Worm (Caenorhabditis elegans) whole organism, mixed stage, embryonic: ENCODE results near the gene C33A12.4.

Source experiments
- bed-3 ChIP-seq: fragments of 200-800 bp; sonication (Bioruptor generic); optimal IDR thresholded peaks from 3 replicates; lab custom pipeline; 2018; ENCODE audit warnings: mild to moderate bottlenecking, missing genetic modification characterization, moderate library complexity, missing compliant biosample characterization
- ceh-43 ChIP-seq: fragments of 200-800 bp; sonication (Bioruptor generic); optimal IDR thresholded peaks from 2 replicates; lab custom pipeline; 2018; ENCODE audit warnings: mild to moderate bottlenecking, missing genetic modification characterization, moderate library complexity, missing compliant biosample characterization
- ces-1 ChIP-seq: fragments of 150-350 bp; optimal IDR thresholded peaks from 2 replicates; lab custom pipeline; 2014; ENCODE audit warnings: missing biosample characterization, missing genetic modification reagents, missing genetic modification characterization
- elt-1 ChIP-seq: sonication (generic microtip); optimal IDR thresholded peaks from 2 replicates; lab custom pipeline; 2017; ENCODE audit warnings: missing genetic modification characterization, mild to moderate bottlenecking, missing compliant biosample characterization, antibody characterized with exemption, moderate library complexity, borderline replicate concordance; ENCODE audit not compliant: insufficient read depth
- elt-3 ChIP-seq: fragments of 150-350 bp; optimal IDR thresholded peaks from 2 replicates; lab custom pipeline; 2014; ENCODE audit warnings: missing biosample characterization, missing genetic modification characterization
- hlh-1 ChIP-seq: fragments of 150-350 bp; optimal IDR thresholded peaks from 2 replicates; lab custom pipeline; 2014; ENCODE audit warnings: missing biosample characterization, missing genetic modification reagents, missing genetic modification characterization
- lsy-2 ChIP-seq: fragments of 150-350 bp; optimal IDR thresholded peaks from 2 replicates; lab custom pipeline; 2014; ENCODE audit warnings: missing biosample characterization, missing genetic modification characterization
- mab-5 ChIP-seq: fragments of 150-350 bp; optimal IDR thresholded peaks from 2 replicates; lab custom pipeline; 2014; ENCODE audit warnings: missing biosample characterization, missing genetic modification characterization
- mls-2 ChIP-seq: sonication (generic microtip); optimal IDR thresholded peaks from 2 replicates; lab custom pipeline; 2016; ENCODE audit warnings: mild to moderate bottlenecking, missing genetic modification characterization, moderate library complexity, missing compliant biosample characterization
- nhr-237 ChIP-seq: fragments of 150-350 bp; optimal IDR thresholded peaks from 2 replicates; lab custom pipeline; 2014; ENCODE audit warnings: missing biosample characterization, missing genetic modification characterization
- nhr-28 ChIP-seq: fragments of 150-350 bp; optimal IDR thresholded peaks from 2 replicates; lab custom pipeline; 2014; ENCODE audit warnings: missing biosample characterization, missing genetic modification characterization
- sptf-1 ChIP-seq: sonication (generic microtip); optimal IDR thresholded peaks from 2 replicates; lab custom pipeline; 2017; ENCODE audit warnings: mild to moderate bottlenecking, missing genetic modification characterization, moderate library complexity, missing compliant biosample characterization
- unc-62 ChIP-seq: fragments of 150-350 bp; optimal IDR thresholded peaks from 2 replicates; lab custom pipeline; 2014; ENCODE audit warnings: missing biosample characterization, missing genetic modification reagents, missing genetic modification characterization

DNA sequence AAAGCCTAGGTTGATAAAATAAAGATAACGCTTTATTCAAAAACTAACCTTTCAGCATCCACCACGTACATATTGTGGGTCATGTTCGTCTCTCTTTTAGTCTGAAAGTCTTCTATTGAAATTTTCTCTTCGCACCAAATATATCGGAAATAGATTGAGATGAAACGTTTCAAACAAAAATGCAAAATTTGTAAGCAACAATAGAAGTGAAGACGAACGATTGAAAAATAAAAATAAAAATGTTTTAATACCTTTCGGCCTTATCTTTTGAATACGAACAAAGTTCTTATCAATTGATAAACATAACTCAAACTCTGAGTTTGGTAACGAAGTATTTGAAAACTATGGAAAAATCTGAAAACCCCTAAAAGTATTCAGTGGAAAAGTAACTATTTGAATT, 22.7 kb upstream of the C33A12.4 start, which contains the start of gene F56H11.2:
- no peak for TF ChIP-seq mab-5 (tag; lab: Kevin White, UChicago)
- no peak for TF ChIP-seq nhr-28 (tag; lab: Kevin White, UChicago)
- TF ChIP-seq elt-3 (tag; lab: Kevin White, UChicago) = no peak
- TF ChIP-seq elt-1 (tag; lab: Kevin White, UChicago) = no peak
- TF ChIP-seq ces-1 = no peak
- no peak for TF ChIP-seq unc-62 (GFP tag; lab: Kevin White, UChicago)
- TF ChIP-seq bed-3 (GFP tag; lab: Kevin White, UChicago) = no peak
- no peak for TF ChIP-seq sptf-1
- TF ChIP-seq mls-2 (tag; lab: Kevin White, UChicago) = no peak
- TF ChIP-seq hlh-1 (tag; lab: Kevin White, UChicago) = no peak
- no peak for TF ChIP-seq lsy-2 (tag; lab: Kevin White, UChicago)
- no peak for TF ChIP-seq nhr-237 (tag; lab: Kevin White, UChicago)
- no peak for TF ChIP-seq ceh-43 (GFP tag; lab: Kevin White, UChicago)
